Worm (Caenorhabditis elegans) whole organism, L3 larva: ENCODE data around the gene clec-239.

ENCODE experiments used
- ZK546.5 ChIP-seq: sonication (generic microtip); optimal IDR thresholded peaks from 2 replicates; lab custom pipeline; 2017; ENCODE audit warnings: missing biosample characterization, missing genetic modification characterization
- aly-2 ChIP-seq: fragments of 150-350 bp; optimal IDR thresholded peaks from 2 replicates; lab custom pipeline; 2014; ENCODE audit warnings: missing biosample characterization, missing genetic modification characterization
- egl-27 ChIP-seq: sonication (generic microtip); optimal IDR thresholded peaks from 4 replicates; lab custom pipeline; 2017; ENCODE audit warnings: missing biosample characterization, missing genetic modification reagents, missing genetic modification characterization
- fkh-2 ChIP-seq: fragments of 150-350 bp; optimal IDR thresholded peaks from 2 replicates; lab custom pipeline; 2014; ENCODE audit warnings: missing biosample characterization, missing genetic modification reagents, missing genetic modification characterization
- lin-39 ChIP-seq: fragments of 150-350 bp; optimal IDR thresholded peaks from 2 replicates; lab custom pipeline; 2018; ENCODE audit warnings: missing biosample characterization, missing genetic modification reagents, missing genetic modification characterization
- nhr-11 ChIP-seq: fragments of 150-350 bp; optimal IDR thresholded peaks from 2 replicates; lab custom pipeline; 2014; ENCODE audit warnings: missing biosample characterization, missing genetic modification characterization
- nhr-237 ChIP-seq: fragments of 150-350 bp; optimal IDR thresholded peaks from 2 replicates; lab custom pipeline; 2014; ENCODE audit warnings: missing biosample characterization, missing genetic modification characterization
- nhr-77 ChIP-seq: fragments of 150-350 bp; optimal IDR thresholded peaks from 2 replicates; lab custom pipeline; 2014; ENCODE audit warnings: missing biosample characterization, missing genetic modification characterization
- pha-4 ChIP-seq: fragments of 150-350 bp; optimal IDR thresholded peaks from 2 replicates; lab custom pipeline; 2014; ENCODE audit warnings: missing biosample characterization, missing genetic modification reagents, missing genetic modification characterization
- sea-2 ChIP-seq: fragments of 150-350 bp; sonication (generic microtip); optimal IDR thresholded peaks from 4 replicates; lab custom pipeline; 2014; ENCODE audit warnings: missing biosample characterization, missing genetic modification reagents, missing genetic modification characterization
- tbx-2 ChIP-seq: sonication (generic microtip); optimal IDR thresholded peaks from 2 replicates; lab custom pipeline; 2016; ENCODE audit warnings: mild to moderate bottlenecking, missing genetic modification characterization, missing compliant biosample characterization
- unc-62 ChIP-seq: fragments of 150-350 bp; sonication (generic microtip); optimal IDR thresholded peaks from 4 replicates; lab custom pipeline; 2014; ENCODE audit warnings: missing biosample characterization, missing genetic modification reagents, missing genetic modification characterization
- ztf-4 ChIP-seq: fragments of 150-350 bp; optimal IDR thresholded peaks from 2 replicates; lab custom pipeline; 2014; ENCODE audit warnings: missing biosample characterization, missing genetic modification characterization

ce11 chrV:16911294-16911693 is 45.0 kb upstream of the clec-239 start:
- TF ChIP-seq egl-27 (tag; lab: Kevin White, UChicago) = no peak
- no peak for TF ChIP-seq fkh-2
- no peak for TF ChIP-seq pha-4
- no peak for TF ChIP-seq sea-2 (GFP tag; lab: Kevin White, UChicago)
- TF ChIP-seq lin-39 = no peak
- no peak for TF ChIP-seq nhr-11
- no peak for TF ChIP-seq ztf-4 (tag; lab: Kevin White, UChicago)
- no peak for TF ChIP-seq aly-2
- no peak for TF ChIP-seq nhr-77 (tag; lab: Kevin White, UChicago)
- TF ChIP-seq tbx-2 (tag; lab: Kevin White, UChicago) = no peak
- TF ChIP-seq nhr-237 (tag; lab: Kevin White, UChicago) = no peak
- TF ChIP-seq ZK546.5 (tag; lab: Kevin White, UChicago) = no peak
- no peak for TF ChIP-seq unc-62 (GFP tag; lab: Kevin White, UChicago)
